Worm (Caenorhabditis elegans) whole organism, L3 larva: ENCODE data around the gene wrt-7.
A peak's percentile ranks its signal among the peaks of the same experiment; 100 is the strongest.

Source experiments
- R02D3.7 ChIP-seq: fragments of 150-350 bp; optimal IDR thresholded peaks from 2 replicates; lab custom pipeline; 2014; ENCODE audit warnings: missing biosample characterization, missing genetic modification characterization
- ZK546.5 ChIP-seq: sonication (generic microtip); optimal IDR thresholded peaks from 2 replicates; lab custom pipeline; 2017; ENCODE audit warnings: missing biosample characterization, missing genetic modification characterization
- aly-2 ChIP-seq: fragments of 150-350 bp; optimal IDR thresholded peaks from 2 replicates; lab custom pipeline; 2014; ENCODE audit warnings: missing biosample characterization, missing genetic modification characterization
- ceh-16 ChIP-seq: sonication (generic microtip); optimal IDR thresholded peaks from 2 replicates; lab custom pipeline; 2017; ENCODE audit warnings: missing biosample characterization, missing genetic modification characterization
- ceh-28 ChIP-seq: fragments of 150-350 bp; optimal IDR thresholded peaks from 2 replicates; lab custom pipeline; 2014; ENCODE audit warnings: missing biosample characterization, missing genetic modification reagents, missing genetic modification characterization
- ceh-82 ChIP-seq: fragments of 150-350 bp; optimal IDR thresholded peaks from 2 replicates; lab custom pipeline; 2014; ENCODE audit warnings: missing biosample characterization, missing genetic modification characterization
- ceh-9 ChIP-seq: sonication (generic microtip); optimal IDR thresholded peaks from 2 replicates; lab custom pipeline; 2018; ENCODE audit warnings: missing biosample characterization, missing genetic modification characterization
- daf-12 ChIP-seq: fragments of 150-350 bp; optimal IDR thresholded peaks from 2 replicates; lab custom pipeline; 2014; ENCODE audit warnings: missing biosample characterization, missing genetic modification reagents, missing genetic modification characterization
- egl-27 ChIP-seq: sonication (generic microtip); optimal IDR thresholded peaks from 4 replicates; lab custom pipeline; 2017; ENCODE audit warnings: missing biosample characterization, missing genetic modification reagents, missing genetic modification characterization
- egl-5 ChIP-seq: fragments of 150-350 bp; optimal IDR thresholded peaks from 2 replicates; lab custom pipeline; 2017; ENCODE audit warnings: missing biosample characterization, missing genetic modification reagents, missing genetic modification characterization, inconsistent platforms
- elt-1 ChIP-seq: fragments of 150-350 bp; optimal IDR thresholded peaks from 2 replicates; lab custom pipeline; 2014; ENCODE audit warnings: missing biosample characterization, missing genetic modification characterization
- elt-2 ChIP-seq: sonication (generic microtip); optimal IDR thresholded peaks from 2 replicates; lab custom pipeline; 2016; ENCODE audit warnings: missing genetic modification reagents, mild to moderate bottlenecking, missing genetic modification characterization, missing compliant biosample characterization
- elt-3 ChIP-seq, 3 experiments: fragments of 150-350 bp in 1 of 3; sonication (generic microtip) in 2 of 3; optimal IDR thresholded peaks; 2 replicates in 2 of 3; 4 replicates in 1 of 3; lab custom pipeline; 2014 to 2017; ENCODE audit warnings: missing biosample characterization in 3 of 3, missing genetic modification characterization in 3 of 3
- fkh-10 ChIP-seq: sonication (generic microtip); optimal IDR thresholded peaks from 2 replicates; lab custom pipeline; 2017; ENCODE audit warnings: missing biosample characterization, missing genetic modification reagents, missing genetic modification characterization
- fkh-2 ChIP-seq: fragments of 150-350 bp; optimal IDR thresholded peaks from 2 replicates; lab custom pipeline; 2014; ENCODE audit warnings: missing biosample characterization, missing genetic modification reagents, missing genetic modification characterization
- fos-1 ChIP-seq: fragments of 150-350 bp; optimal IDR thresholded peaks from 2 replicates; lab custom pipeline; 2014; ENCODE audit warnings: missing biosample characterization, missing genetic modification characterization
- hmg-11 ChIP-seq: sonication (generic microtip); optimal IDR thresholded peaks from 2 replicates; lab custom pipeline; 2016; ENCODE audit warnings: missing genetic modification characterization, missing compliant biosample characterization
- jun-1 ChIP-seq: fragments of 150-350 bp; optimal IDR thresholded peaks from 2 replicates; lab custom pipeline; 2014; ENCODE audit warnings: missing biosample characterization, missing genetic modification reagents, missing genetic modification characterization
- lin-39 ChIP-seq: fragments of 150-350 bp; optimal IDR thresholded peaks from 2 replicates; lab custom pipeline; 2018; ENCODE audit warnings: missing biosample characterization, missing genetic modification reagents, missing genetic modification characterization
- lsy-12 ChIP-seq: sonication (generic microtip); optimal IDR thresholded peaks from 2 replicates; lab custom pipeline; 2016; ENCODE audit warnings: mild to moderate bottlenecking, missing genetic modification characterization, missing compliant biosample characterization
- mdl-1 ChIP-seq: fragments of 150-350 bp; optimal IDR thresholded peaks from 2 replicates; lab custom pipeline; 2014; ENCODE audit warnings: missing biosample characterization, missing genetic modification characterization
- mml-1 ChIP-seq: fragments of 150-350 bp; sonication (generic microtip); optimal IDR thresholded peaks from 3 replicates; lab custom pipeline; 2014; ENCODE audit warnings: missing biosample characterization, missing genetic modification characterization
- nfya-1 ChIP-seq: sonication (generic microtip); optimal IDR thresholded peaks from 2 replicates; lab custom pipeline; 2017; ENCODE audit warnings: missing genetic modification characterization, mild to moderate bottlenecking, missing compliant biosample characterization, antibody characterized with exemption, moderate library complexity; ENCODE audit not compliant: insufficient read depth
- nhr-11 ChIP-seq: fragments of 150-350 bp; optimal IDR thresholded peaks from 2 replicates; lab custom pipeline; 2014; ENCODE audit warnings: missing biosample characterization, missing genetic modification characterization
- nhr-23 ChIP-seq: fragments of 150-350 bp; optimal IDR thresholded peaks from 2 replicates; lab custom pipeline; 2014; ENCODE audit warnings: missing biosample characterization, missing genetic modification reagents, missing genetic modification characterization
- nhr-237 ChIP-seq: fragments of 150-350 bp; optimal IDR thresholded peaks from 2 replicates; lab custom pipeline; 2014; ENCODE audit warnings: missing biosample characterization, missing genetic modification characterization
- nhr-25 ChIP-seq: sonication (generic microtip); optimal IDR thresholded peaks from 2 replicates; lab custom pipeline; 2017; ENCODE audit warnings: missing biosample characterization, missing genetic modification characterization
- nhr-28 ChIP-seq: fragments of 150-350 bp; optimal IDR thresholded peaks from 2 replicates; lab custom pipeline; 2014; ENCODE audit warnings: missing biosample characterization, missing genetic modification characterization
- nhr-43 ChIP-seq: sonication (generic microtip); optimal IDR thresholded peaks from 2 replicates; lab custom pipeline; 2016; ENCODE audit warnings: mild to moderate bottlenecking, missing genetic modification characterization, missing compliant biosample characterization; ENCODE audit not compliant: poor library complexity, severe bottlenecking
- nhr-67 ChIP-seq: fragments of 150-350 bp; optimal IDR thresholded peaks from 2 replicates; lab custom pipeline; 2014; ENCODE audit warnings: missing biosample characterization, missing genetic modification characterization
- nhr-76 ChIP-seq: fragments of 150-350 bp; sonication (generic microtip); optimal IDR thresholded peaks from 5 replicates; lab custom pipeline; 2014; ENCODE audit warnings: missing biosample characterization, missing genetic modification characterization
- nhr-77 ChIP-seq: fragments of 150-350 bp; optimal IDR thresholded peaks from 2 replicates; lab custom pipeline; 2014; ENCODE audit warnings: missing biosample characterization, missing genetic modification characterization
- pha-4 ChIP-seq: fragments of 150-350 bp; optimal IDR thresholded peaks from 2 replicates; lab custom pipeline; 2014; ENCODE audit warnings: missing biosample characterization, missing genetic modification reagents, missing genetic modification characterization
- pqm-1 ChIP-seq: fragments of 150-350 bp; optimal IDR thresholded peaks from 2 replicates; lab custom pipeline; 2017; ENCODE audit warnings: missing biosample characterization, missing genetic modification characterization, inconsistent platforms
- skn-1 ChIP-seq: fragments of 150-350 bp; optimal IDR thresholded peaks from 2 replicates; lab custom pipeline; 2014; ENCODE audit warnings: missing biosample characterization, missing genetic modification characterization
- snpc-4 ChIP-seq: fragments of 150-350 bp; optimal IDR thresholded peaks from 2 replicates; lab custom pipeline; 2014; ENCODE audit warnings: missing biosample characterization, missing genetic modification characterization
- tbx-2 ChIP-seq: sonication (generic microtip); optimal IDR thresholded peaks from 2 replicates; lab custom pipeline; 2016; ENCODE audit warnings: mild to moderate bottlenecking, missing genetic modification characterization, missing compliant biosample characterization
- unc-39 ChIP-seq: sonication (generic microtip); optimal IDR thresholded peaks from 4 replicates; lab custom pipeline; 2017; ENCODE audit warnings: missing biosample characterization, missing genetic modification characterization
- unc-62 ChIP-seq: fragments of 150-350 bp; sonication (generic microtip); optimal IDR thresholded peaks from 4 replicates; lab custom pipeline; 2014; ENCODE audit warnings: missing biosample characterization, missing genetic modification reagents, missing genetic modification characterization
- zag-1 ChIP-seq: fragments of 150-350 bp; optimal IDR thresholded peaks from 2 replicates; lab custom pipeline; 2014; ENCODE audit warnings: missing biosample characterization, missing genetic modification characterization
- ztf-11 ChIP-seq: fragments of 150-350 bp; optimal IDR thresholded peaks from 2 replicates; lab custom pipeline; 2014; ENCODE audit warnings: missing biosample characterization, missing genetic modification characterization
- ztf-4 ChIP-seq: fragments of 150-350 bp; optimal IDR thresholded peaks from 2 replicates; lab custom pipeline; 2014; ENCODE audit warnings: missing biosample characterization, missing genetic modification characterization

The wrt-7 gene

DNA sequence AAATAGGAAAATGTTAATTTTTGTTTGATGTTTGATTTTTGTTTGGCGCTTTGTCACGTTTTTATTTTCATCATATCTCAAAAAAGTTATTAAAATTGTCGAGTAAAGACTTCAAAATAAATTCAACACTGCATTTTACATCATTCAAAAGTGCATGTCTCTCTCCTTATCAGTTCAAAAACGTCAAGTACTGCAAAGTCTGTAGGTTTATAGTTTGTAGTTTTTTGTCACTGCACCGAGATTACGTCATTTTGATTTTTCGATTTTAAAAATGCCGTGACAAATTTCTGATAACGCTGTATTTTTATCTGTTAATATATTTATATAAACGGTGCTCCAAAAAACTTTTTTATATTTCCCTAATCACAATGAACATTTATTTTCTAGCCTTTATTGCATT lies 17.3 kb upstream of the wrt-7 start, which contains the start of gene C29F3.7:
C29F3.7 (plus strand) TSS at position 254 of the 400 bp plus-strand sequence.
- TF ChIP-seq ceh-9 (tag; lab: Kevin White, UChicago) (no peak), ZK546.5 (tag; lab: Kevin White, UChicago) (no peak), pqm-1 (tag; lab: Kevin White, UChicago) (peak; percentile 99), nhr-77 (tag; lab: Kevin White, UChicago) (no peak), elt-2 (peak; percentile 99), ceh-82 (tag; lab: Kevin White, UChicago) (no peak), elt-1 (tag; lab: Kevin White, UChicago) (no peak), nhr-237 (tag; lab: Kevin White, UChicago) (no peak), nhr-28 (tag; lab: Kevin White, UChicago) (no peak), lsy-12 (tag; lab: Kevin White, UChicago) (no peak), ztf-4 (tag; lab: Kevin White, UChicago) (no peak), hmg-11 (tag; lab: Kevin White, UChicago) (no peak), aly-2 (tag; lab: Kevin White, UChicago) (no peak), jun-1 (tag; lab: Kevin White, UChicago) (peak; percentile 57), elt-3 (tag; optimal IDR thresholded peaks at IDR 0.05; lab: Kevin White, UChicago) (no peak), snpc-4 (tag; lab: Kevin White, UChicago) (no peak), daf-12 (tag; lab: Kevin White, UChicago) (no peak), nhr-25 (tag; lab: Kevin White, UChicago) (no peak), mdl-1 (tag; lab: Kevin White, UChicago) (no peak), nhr-23 (tag; lab: Kevin White, UChicago) (no peak), pha-4 (tag; lab: Kevin White, UChicago) (no peak), nhr-67 (no peak), egl-27 (tag; lab: Kevin White, UChicago) (peak; percentile 60), ztf-11 (tag; lab: Kevin White, UChicago) (no peak), fos-1 (no peak), nhr-76 (tag; lab: Kevin White, UChicago) (no peak), R02D3.7 (tag; lab: Kevin White, UChicago) (no peak), ceh-28 (tag; lab: Kevin White, UChicago) (no peak)
- TF ChIP-seq, all 47 proteins: peak for 4

DNA sequence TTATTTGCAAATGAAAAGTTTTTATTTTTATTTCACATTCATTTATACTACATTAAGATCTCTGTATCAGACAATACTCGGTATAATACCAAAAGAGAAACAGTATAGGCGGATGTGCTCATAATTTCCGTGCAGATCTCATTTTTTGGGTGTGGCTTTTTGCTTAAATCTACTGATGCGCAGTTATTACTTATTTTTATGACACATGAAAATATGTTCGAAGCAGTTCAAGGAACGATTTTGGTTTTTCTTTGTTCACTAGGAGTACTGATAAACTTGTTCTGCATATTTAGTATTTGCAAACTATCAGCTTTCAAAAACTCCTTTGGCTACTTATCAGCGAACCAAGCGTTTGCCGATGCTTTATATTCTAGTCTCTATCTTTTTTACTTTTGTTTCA lies 15.1 kb upstream of the wrt-7 start, which contains the start of gene srx-58:
srx-58 (plus strand) TSS at position 301 of the 400 bp plus-strand sequence.
- TF ChIP-seq zag-1 (tag; lab: Kevin White, UChicago): no peak
- no peak for TF ChIP-seq nhr-23 (tag; lab: Kevin White, UChicago)
- no peak for TF ChIP-seq lin-39 (tag; lab: Kevin White, UChicago)
- no peak for TF ChIP-seq aly-2 (tag; lab: Kevin White, UChicago)
- TF ChIP-seq mml-1: no peak
- no peak for TF ChIP-seq ceh-28 (tag; lab: Kevin White, UChicago)
- TF ChIP-seq pha-4 (tag; lab: Kevin White, UChicago): no peak
- no peak for TF ChIP-seq nhr-25 (tag; lab: Kevin White, UChicago)
- TF ChIP-seq ceh-16 (tag; lab: Kevin White, UChicago): no peak
- no peak for TF ChIP-seq unc-39 (tag; lab: Kevin White, UChicago)
- no peak for TF ChIP-seq nhr-77 (tag; lab: Kevin White, UChicago)
- TF ChIP-seq nhr-76 (tag; lab: Kevin White, UChicago): no peak
- TF ChIP-seq fos-1: no peak
- TF ChIP-seq ceh-82 (tag; lab: Kevin White, UChicago): no peak
- TF ChIP-seq nfya-1 (tag; lab: Kevin White, UChicago): no peak

DNA sequence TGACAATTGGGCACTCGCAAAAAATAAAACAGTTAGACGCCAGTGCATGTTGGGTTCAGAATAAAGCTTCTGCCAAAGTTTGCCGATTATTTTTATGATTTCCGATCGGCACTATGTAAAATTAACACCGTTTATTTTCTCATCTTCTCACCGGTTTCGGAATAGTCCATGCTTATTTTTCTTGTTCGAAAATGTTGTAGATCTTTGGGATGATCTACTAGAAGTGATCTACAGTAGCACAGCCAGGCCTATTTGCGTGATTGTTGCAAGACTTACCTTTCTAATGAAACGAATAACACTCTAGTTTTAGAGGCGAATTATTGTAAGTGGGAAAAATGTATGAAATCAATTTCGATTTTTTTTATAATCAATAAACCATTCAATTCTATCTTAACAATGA lies 13.3 kb upstream of the wrt-7 start, which contains the start of gene clec-231:
clec-231 (minus strand) TSS at position 101 of the 400 bp plus-strand sequence.
- TF ChIP-seq fkh-10 (GFP tag; lab: Kevin White, UChicago) (no peak), fkh-2 (no peak), mml-1 (no peak), egl-5 (tag; lab: Kevin White, UChicago) (no peak), nhr-28 (tag; lab: Kevin White, UChicago) (no peak), ceh-28 (tag; lab: Kevin White, UChicago) (no peak), egl-27 (tag; lab: Kevin White, UChicago) (no peak), R02D3.7 (tag; lab: Kevin White, UChicago) (no peak), nhr-11 (tag; lab: Kevin White, UChicago) (no peak), aly-2 (tag; lab: Kevin White, UChicago) (no peak), skn-1 (tag; lab: Kevin White, UChicago) (no peak), mdl-1 (tag; lab: Kevin White, UChicago) (no peak), pqm-1 (tag; lab: Kevin White, UChicago) (no peak), elt-1 (tag; lab: Kevin White, UChicago) (no peak), lin-39 (tag; lab: Kevin White, UChicago) (no peak), nhr-43 (no peak), unc-62 (GFP tag; lab: Kevin White, UChicago) (no peak), tbx-2 (tag; lab: Kevin White, UChicago) (no peak), ZK546.5 (tag; lab: Kevin White, UChicago) (no peak), unc-39 (tag; lab: Kevin White, UChicago) (no peak)
- TF ChIP-seq, all 47 proteins: peak for 0
